Fruit fly (Drosophila melanogaster): ENCODE data around the gene Gr2a.
A peak's percentile ranks its signal among the peaks of the same experiment; 100 is the strongest.

The Gr2a gene

DNA sequence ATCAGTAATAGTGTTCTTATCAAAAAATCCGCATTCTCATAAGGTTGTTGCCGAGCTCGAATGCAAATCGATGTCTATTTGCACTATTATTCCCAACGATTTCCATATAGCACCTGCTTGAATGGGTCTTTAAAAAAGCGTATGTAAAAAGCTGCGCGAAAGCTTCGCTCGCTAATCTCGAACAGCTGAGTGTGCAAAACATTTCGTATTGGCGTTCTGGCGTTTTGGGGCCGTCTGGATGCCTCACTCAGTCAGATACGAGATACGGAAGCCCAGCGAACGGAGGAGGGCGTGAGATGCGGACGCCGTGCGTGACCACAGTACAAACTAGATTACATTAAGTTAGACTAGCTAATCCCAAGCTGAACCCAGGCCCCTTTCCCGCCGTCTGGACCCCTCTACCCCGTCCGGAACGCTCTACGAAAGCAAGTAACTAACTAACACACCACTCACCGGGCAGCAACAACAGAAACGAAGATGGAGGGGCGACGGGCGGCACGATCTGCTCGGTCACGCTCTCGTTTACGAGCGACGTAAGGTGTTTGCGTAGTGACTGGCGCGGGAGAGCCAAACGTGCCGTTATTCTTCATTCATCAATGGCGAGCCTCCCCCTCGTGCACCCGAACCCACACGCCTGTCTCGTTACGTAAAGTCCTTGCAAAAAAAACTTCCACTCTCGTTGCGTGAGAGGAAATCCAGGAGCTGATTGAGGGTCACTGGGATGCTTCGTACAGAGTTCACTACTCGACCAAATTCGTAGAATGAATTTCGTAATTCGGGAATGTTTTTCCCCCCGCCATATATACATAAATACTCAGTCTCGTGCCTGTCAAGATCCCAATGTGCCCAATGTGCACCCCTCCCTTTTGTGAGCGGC, 14.5 kb downstream of the Gr2a start:
- TF ChIP-seq CG8478 (optimal IDR thresholded peaks at IDR 0.05) (no peak), CTCF (optimal IDR thresholded peaks at IDR 0.05) (no peak)

DNA sequence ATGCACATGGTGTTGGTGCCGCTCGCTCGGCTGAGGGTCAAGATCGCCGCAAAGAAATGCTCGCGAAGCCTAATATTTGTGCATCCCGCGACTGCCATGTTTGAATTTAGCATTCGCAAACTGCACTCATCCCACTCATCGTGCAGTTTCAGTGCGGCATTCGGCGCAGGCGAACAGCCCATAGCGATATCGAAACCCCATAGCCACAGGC, 15.1 kb downstream of the Gr2a start, which contains the start of gene CG14778:
CG14778 (plus strand) TSS at position 112 of the 211 bp plus-strand sequence.
- TF ChIP-seq CG8478 (optimal IDR thresholded peaks at IDR 0.05), result no peak
- no peak for TF ChIP-seq CTCF (optimal IDR thresholded peaks at IDR 0.05)

DNA sequence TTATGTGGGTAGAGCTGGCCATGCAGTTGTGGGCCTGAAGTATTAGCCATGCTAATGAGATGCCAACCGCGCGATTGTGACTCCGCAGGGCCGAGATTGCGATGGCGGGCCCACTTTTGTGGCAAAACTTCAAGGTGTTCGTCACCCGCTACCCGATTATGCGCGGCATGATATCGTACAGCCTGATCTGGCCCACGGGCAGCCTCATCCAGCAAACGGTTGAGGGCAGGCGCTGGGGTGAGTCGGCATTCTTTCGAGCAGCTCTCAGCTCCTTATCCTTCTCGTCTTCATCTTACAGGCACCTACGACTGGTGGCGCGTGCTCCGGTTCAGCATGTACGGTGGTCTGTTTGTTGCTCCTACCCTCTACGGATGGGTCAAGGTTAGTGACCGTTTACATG, 17.5 kb downstream of the Gr2a start, which contains the start of gene CG32808:
CG32808 (minus strand) TSS at position 101 of the 400 bp plus-strand sequence.
- TF ChIP-seq CG8478 (optimal IDR thresholded peaks at IDR 0.05) (no peak), CTCF (optimal IDR thresholded peaks at IDR 0.05) (no peak)

DNA sequence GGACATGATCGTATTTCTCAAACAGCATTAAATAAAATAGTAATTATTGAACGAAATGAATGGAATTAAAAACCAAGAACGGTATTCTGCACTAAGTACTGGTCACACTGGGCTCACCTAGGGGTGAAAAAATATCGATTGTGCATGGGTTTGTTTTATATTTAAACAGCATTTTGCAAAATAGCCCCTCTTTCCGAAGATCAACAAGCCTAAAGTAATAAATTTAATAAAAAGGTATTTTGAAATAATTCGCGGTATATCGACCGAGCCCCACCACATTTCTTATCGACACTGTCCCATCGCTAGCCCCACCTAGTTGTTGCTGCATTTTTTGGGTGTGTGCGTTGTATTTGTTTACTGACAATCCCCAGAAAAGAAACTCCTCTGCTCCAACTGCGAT, 18.3 kb downstream of the Gr2a start, which contains the start of gene pck:
pck (plus strand) TSS at position 105 of the 400 bp plus-strand sequence.
- no peak for TF ChIP-seq CTCF (optimal IDR thresholded peaks at IDR 0.05)
- no peak for TF ChIP-seq CG8478 (optimal IDR thresholded peaks at IDR 0.05)

DNA sequence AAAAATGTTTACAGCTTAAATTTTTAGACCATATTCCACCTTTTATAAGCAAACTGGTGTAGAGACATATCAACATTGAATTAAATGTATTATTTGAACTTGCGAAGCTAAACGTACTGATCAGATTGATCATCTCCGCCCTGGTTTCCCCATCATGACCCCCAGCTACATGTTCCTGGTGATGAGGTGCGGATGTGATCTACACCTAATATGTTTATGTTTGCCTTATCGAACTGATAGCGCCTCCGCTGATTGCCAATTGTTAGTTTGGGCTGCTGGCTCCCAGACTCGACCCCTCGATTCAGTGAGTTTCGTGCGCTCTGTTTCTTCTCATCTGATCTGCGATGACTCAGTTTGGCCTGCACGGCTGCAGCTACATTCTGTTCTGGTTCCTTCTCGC, 20.0 kb downstream of the Gr2a start, which contains the start of gene CG14780:
CG14780 (plus strand) TSS at position 301 of the 400 bp plus-strand sequence.
- no peak for TF ChIP-seq CTCF (optimal IDR thresholded peaks at IDR 0.05)
- no peak for TF ChIP-seq CG8478 (optimal IDR thresholded peaks at IDR 0.05)

DNA sequence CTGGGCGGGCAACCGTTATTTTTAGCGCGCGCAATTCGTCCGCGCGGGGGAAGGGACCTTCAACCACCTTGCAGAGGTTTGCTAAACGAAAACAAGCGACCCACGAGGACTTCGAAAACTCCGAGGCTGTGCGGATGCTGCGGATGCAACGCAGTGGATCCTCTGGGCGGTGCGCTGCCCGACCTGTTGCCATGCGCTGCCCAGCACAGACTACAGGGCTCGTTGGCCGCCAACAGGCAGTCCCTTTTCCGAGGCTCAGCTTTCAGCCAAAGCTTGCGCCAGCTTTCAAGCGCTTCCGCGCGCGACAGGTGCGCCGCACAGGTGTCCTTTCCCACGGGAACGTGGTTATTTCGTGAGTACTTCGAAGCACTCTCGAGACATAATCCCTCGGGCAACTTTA, 24.2 kb downstream of the Gr2a start:
- TF ChIP-seq CTCF (optimal IDR thresholded peaks at IDR 0.05) (no peak), CG8478 (optimal IDR thresholded peaks at IDR 0.05) (no peak)

DNA sequence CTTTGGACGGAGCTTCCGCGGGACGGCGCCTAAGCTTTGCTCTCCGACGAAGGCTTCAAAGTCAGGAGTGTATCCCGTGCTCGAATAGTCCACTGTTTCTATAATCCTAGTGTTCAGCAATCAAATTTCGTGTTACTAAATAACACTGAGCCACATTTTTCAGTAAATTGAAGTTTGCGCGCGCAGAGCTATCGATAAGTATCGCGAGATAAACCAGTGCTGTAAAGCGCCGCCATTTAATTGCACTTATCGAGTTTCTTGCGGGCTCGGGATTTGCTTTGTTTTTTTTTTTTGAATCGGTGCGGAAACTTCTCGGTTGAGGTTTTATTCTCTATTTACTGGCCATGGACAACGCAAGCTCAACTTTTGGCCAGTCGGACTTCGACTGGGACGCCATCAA, 24.6 kb downstream of the Gr2a start, which contains the start of the genes Rab27 and mei-38:
Rab27 (minus strand) TSS at position 127 of the 400 bp plus-strand sequence.
mei-38 (plus strand) TSS at position 216 of the 400 bp plus-strand sequence.
- peak in 1 of 2 experiments; percentile 6 for TF ChIP-seq CTCF (optimal IDR thresholded peaks at IDR 0.05)
- TF ChIP-seq CG8478 (optimal IDR thresholded peaks at IDR 0.05), result no peak

DNA sequence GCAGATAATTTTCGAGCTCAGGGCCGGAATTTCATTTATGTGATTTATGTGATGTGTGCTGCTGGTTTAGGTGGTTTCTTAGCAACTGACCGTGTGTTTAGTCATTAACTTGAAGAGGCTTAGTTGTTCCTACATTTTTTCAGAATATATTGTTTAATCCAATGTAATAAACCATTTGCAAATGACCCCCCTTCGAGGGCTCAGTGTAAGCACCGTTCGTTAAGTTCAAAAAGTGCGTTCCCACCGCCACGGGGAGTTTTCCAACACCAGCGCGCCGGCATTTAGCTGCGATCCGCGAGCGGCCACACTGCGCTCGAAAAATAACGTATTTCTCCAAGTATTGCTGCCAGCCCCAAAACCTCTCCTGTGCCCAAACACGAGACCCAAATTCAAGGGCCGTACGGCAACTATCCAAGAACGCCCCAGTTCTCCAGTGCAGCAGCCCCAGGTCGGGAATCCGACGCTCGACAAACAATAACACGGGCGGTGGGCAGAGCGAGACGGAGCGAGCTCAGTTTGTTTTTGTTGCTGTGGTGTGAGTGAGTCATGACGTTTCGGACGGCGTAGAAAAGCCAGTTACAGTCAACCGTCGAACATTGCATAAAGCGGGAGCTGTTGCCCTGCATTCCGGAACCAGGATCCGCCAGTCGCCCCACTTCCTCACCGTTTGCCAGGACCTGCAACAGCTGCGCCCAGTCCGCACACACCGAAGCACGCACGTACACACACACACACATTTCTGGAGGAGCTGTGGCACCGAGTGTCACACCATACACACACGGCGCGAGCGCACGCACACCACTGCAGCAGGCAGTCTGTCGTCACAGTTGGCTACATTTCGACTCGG, 26.3 kb downstream of the Gr2a start, which contains the start of gene rush:
rush (plus strand) TSS at position 277 of the 847 bp plus-strand sequence.
- TF ChIP-seq CTCF (optimal IDR thresholded peaks at IDR 0.05), result no peak
- TF ChIP-seq CG8478 (optimal IDR thresholded peaks at IDR 0.05), result no peak

DNA sequence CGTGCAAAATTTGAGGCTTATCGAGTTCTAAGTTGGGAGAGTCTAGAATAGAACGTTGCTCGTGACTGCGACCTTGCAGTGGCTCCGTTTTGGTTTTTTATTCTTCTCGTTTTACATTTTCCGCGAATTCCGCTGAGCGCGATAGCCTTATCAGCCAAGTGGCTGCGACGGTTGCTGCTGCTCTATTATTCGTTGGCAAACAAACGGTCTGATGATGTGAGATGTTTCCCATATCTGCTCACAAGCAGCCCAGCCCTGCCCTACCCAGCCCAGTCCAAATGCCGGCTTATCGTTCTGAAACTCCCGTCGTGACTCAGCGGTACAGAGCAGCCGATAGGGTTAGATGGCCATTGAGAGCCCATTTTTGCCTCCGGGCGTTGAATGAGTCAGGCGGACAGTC, 28.2 kb downstream of the Gr2a start:
- TF ChIP-seq CTCF (optimal IDR thresholded peaks at IDR 0.05) (no peak), CG8478 (optimal IDR thresholded peaks at IDR 0.05) (no peak)

DNA sequence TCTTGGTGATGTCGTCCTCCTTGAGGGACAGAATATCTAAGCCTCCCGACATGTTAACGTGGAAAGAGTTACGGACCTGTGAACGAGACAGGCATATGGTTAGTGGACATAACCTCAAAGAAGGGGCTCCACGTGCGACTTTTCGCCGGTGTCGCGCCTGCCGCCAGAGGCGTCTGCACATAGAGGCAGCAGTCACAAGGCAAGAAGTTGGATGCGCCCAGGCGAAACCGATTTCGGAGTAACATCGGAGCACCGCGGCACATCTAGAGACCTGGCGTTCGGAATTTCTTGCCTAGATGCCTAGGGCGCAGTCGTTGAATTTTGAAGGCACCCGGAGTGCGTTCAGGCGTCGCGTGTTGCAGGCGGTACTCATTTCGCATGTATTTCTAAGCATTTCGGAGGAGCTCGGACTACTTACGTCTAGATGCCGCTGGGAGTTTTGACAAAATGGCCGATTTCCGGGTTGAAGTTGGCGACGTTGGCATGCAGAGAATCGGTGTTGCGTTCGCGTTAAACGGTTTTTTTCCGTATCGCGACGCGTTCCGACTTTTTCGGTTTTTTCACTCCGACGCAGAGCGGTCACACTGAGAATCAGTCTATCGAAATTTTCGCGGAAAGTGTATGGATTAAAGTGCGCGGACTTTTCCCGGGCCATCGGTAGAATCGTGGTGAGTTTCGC, 30.7 kb downstream of the Gr2a start, which contains the start of the genes sta and inc:
sta (minus strand) TSS at position 574 of the 679 bp plus-strand sequence.
inc (plus strand) TSS at position 640 of the 679 bp plus-strand sequence.
- TF ChIP-seq CG8478 (optimal IDR thresholded peaks at IDR 0.05) (no peak), CTCF (optimal IDR thresholded peaks at IDR 0.05) (peak; percentile 23 to 47)
